Worm (Caenorhabditis elegans): Measurements from ENCODE around the gene F11G11.5.
A peak's percentile ranks its signal among the peaks of the same experiment; 100 is the strongest.
"Not testable (repeated sequence)": the region's sequence is repeated elsewhere in the genome, so short reads cannot be mapped to it uniquely, and the experiment has no call there.

The F11G11.5 gene

ce11 chrII:4857873-4858364, at the start of gene F11G11.5:
TSS of gene F11G11.5 (plus strand) at chrII:4857923.
- TF ChIP-seq ceh-83 (GFP tag; optimal IDR thresholded peaks at IDR 0.05) = no peak

ce11 chrII:4811986-4812385, 45.7 kb upstream of the F11G11.5 start, which contains the start of gene rig-6:
TSS of gene rig-6 (minus strand) at chrII:4812086.
- TF ChIP-seq unc-120 (tag; optimal IDR thresholded peaks at IDR 0.05; ENCODE audit: poor library complexity, severe bottlenecking) (no peak), cnd-1 (tag; optimal IDR thresholded peaks at IDR 0.05) (no peak), ceh-39 (tag; optimal IDR thresholded peaks at IDR 0.05) (no peak), drap-1 (GFP tag; optimal IDR thresholded peaks at IDR 0.05) (no peak), mls-2 (tag; optimal IDR thresholded peaks at IDR 0.05) (no peak), blmp-1 (tag; optimal IDR thresholded peaks at IDR 0.05) (no peak), sptf-1 (tag; optimal IDR thresholded peaks at IDR 0.05) (no peak), bed-3 (GFP tag; optimal IDR thresholded peaks at IDR 0.05) (no peak), unc-39 (tag; optimal IDR thresholded peaks at IDR 0.05) (no peak), sem-2 (GFP tag; optimal IDR thresholded peaks at IDR 0.05) (no peak), ces-1 (GFP tag; optimal IDR thresholded peaks at IDR 0.05) (no peak), zip-8 (tag; optimal IDR thresholded peaks at IDR 0.05) (no peak), ceh-83 (GFP tag; optimal IDR thresholded peaks at IDR 0.05) (no peak), mab-5 (tag; optimal IDR thresholded peaks at IDR 0.05) (no peak), ceh-43 (GFP tag; optimal IDR thresholded peaks at IDR 0.05) (no peak), nhr-237 (tag; optimal IDR thresholded peaks at IDR 0.05) (no peak), nhr-12 (tag; optimal IDR thresholded peaks at IDR 0.05) (no peak), lsy-2 (tag; optimal IDR thresholded peaks at IDR 0.05) (no peak)

ce11 chrII:4815356-4815755, 42.4 kb upstream of the F11G11.5 start:
- no peak for TF ChIP-seq nhr-76 (tag; optimal IDR thresholded peaks at IDR 0.05)

ce11 chrII:4818780-4819179, 38.9 kb upstream of the F11G11.5 start:
- no peak for TF ChIP-seq cnd-1 (tag; optimal IDR thresholded peaks at IDR 0.05)
- no peak for TF ChIP-seq hlh-1 (tag; optimal IDR thresholded peaks at IDR 0.05)
- no peak for TF ChIP-seq ham-2 (GFP tag; optimal IDR thresholded peaks at IDR 0.05)
- TF ChIP-seq ceh-43 (GFP tag; optimal IDR thresholded peaks at IDR 0.05) = no peak
- no peak for TF ChIP-seq flh-1 (GFP tag; optimal IDR thresholded peaks at IDR 0.05)
- TF ChIP-seq sem-2 (GFP tag; optimal IDR thresholded peaks at IDR 0.05) = no peak
- TF ChIP-seq nhr-28 (tag; optimal IDR thresholded peaks at IDR 0.05) = no peak
- no peak for TF ChIP-seq ceh-39 (tag; optimal IDR thresholded peaks at IDR 0.05)
- no peak for TF ChIP-seq nhr-12 (tag; optimal IDR thresholded peaks at IDR 0.05)
- no peak for TF ChIP-seq unc-120 (tag; optimal IDR thresholded peaks at IDR 0.05; ENCODE audit: poor library complexity, severe bottlenecking)

ce11 chrII:4821739-4822138, 36.0 kb upstream of the F11G11.5 start, which contains the start of gene lact-5:
TSS of gene lact-5 (minus strand) at chrII:4821739.
- TF ChIP-seq ham-2 (GFP tag; optimal IDR thresholded peaks at IDR 0.05) (no peak), cnd-1 (tag; optimal IDR thresholded peaks at IDR 0.05) (no peak), nhr-28 (tag; optimal IDR thresholded peaks at IDR 0.05) (no peak), bed-3 (GFP tag; optimal IDR thresholded peaks at IDR 0.05) (no peak), zip-8 (tag; optimal IDR thresholded peaks at IDR 0.05) (no peak), blmp-1 (tag; optimal IDR thresholded peaks at IDR 0.05) (peak; percentile 69), lin-32 (GFP tag; optimal IDR thresholded peaks at IDR 0.05) (no peak), ceh-43 (GFP tag; optimal IDR thresholded peaks at IDR 0.05) (no peak)

- TF ChIP-seq hlh-1 (tag; optimal IDR thresholded peaks at IDR 0.05) (no peak), ham-2 (GFP tag; optimal IDR thresholded peaks at IDR 0.05) (no peak), zip-8 (tag; optimal IDR thresholded peaks at IDR 0.05) (peak; percentile 96), nhr-2 (tag; optimal IDR thresholded peaks at IDR 0.05) (peak; percentile 70), unc-62 (GFP tag; optimal IDR thresholded peaks at IDR 0.05) (no peak), sem-2 (GFP tag; optimal IDR thresholded peaks at IDR 0.05) (no peak), flh-1 (GFP tag; optimal IDR thresholded peaks at IDR 0.05) (no peak), blmp-1 (tag; optimal IDR thresholded peaks at IDR 0.05) (no peak), mab-5 (tag; optimal IDR thresholded peaks at IDR 0.05) (no peak), lsy-2 (tag; optimal IDR thresholded peaks at IDR 0.05) (no peak)
Measured at ce11 chrII:4822610-4823009, 35.1 kb upstream of the F11G11.5 start.

- not testable (repeated sequence) for TF ChIP-seq nhr-2 (tag; optimal IDR thresholded peaks at IDR 0.05); sem-2 (GFP tag; optimal IDR thresholded peaks at IDR 0.05); pha-4 (tag; optimal IDR thresholded peaks at IDR 0.05)
Measured at ce11 chrII:4825133-4825532, 32.6 kb upstream of the F11G11.5 start, which contains the start of the genes C33F10.8 and msp-40. TSS of gene C33F10.8 (minus strand) at chrII:4825233. TSS of gene msp-40 (plus strand) at chrII:4825414.
